Fruit fly (Drosophila melanogaster) whole organism, embryonic: ENCODE measurements around the gene CG14971.
A peak's percentile ranks its signal among the peaks of the same experiment; 100 is the strongest.

Experiments used
- Atf6 ChIP-seq: fragments of 200-800 bp; sonication (Bioruptor generic); IDR thresholded peaks from 2 replicates; pipeline ENCODE4 v1.3.6; 2022; ENCODE audit warnings: missing biosample characterization, missing genetic modification characterization
- Awh ChIP-seq: fragments of 200-800 bp; sonication (Bioruptor generic); IDR thresholded peaks from 2 replicates; pipeline ENCODE4, ENCODE4 v1.3.6; 2022; ENCODE audit warnings: missing biosample characterization, missing genetic modification characterization
- B-H2 ChIP-seq: fragments of 200-800 bp; sonication (Bioruptor generic); optimal IDR thresholded peaks from 2 replicates; lab custom pipeline; 2018; ENCODE audit warnings: missing biosample characterization, mild to moderate bottlenecking, missing genetic modification characterization
- CG10543 ChIP-seq: fragments of 200-800 bp; sonication (Bioruptor generic); optimal IDR thresholded peaks from 3 replicates; lab custom pipeline; 2017; ENCODE audit warnings: missing biosample characterization, mild to moderate bottlenecking, missing genetic modification characterization, moderate library complexity
- CG10979 ChIP-seq: fragments of 200-800 bp; sonication (Bioruptor generic); optimal IDR thresholded peaks from 2 replicates; lab custom pipeline; 2018; ENCODE audit warnings: missing biosample characterization, mild to moderate bottlenecking, missing genetic modification characterization, moderate library complexity
- CG11456 ChIP-seq: fragments of 200-800 bp; sonication (Bioruptor generic); IDR thresholded peaks from 3 replicates; pipeline ENCODE4 v1.3.6; 2022; ENCODE audit warnings: missing biosample characterization, missing genetic modification characterization
- CG11560 ChIP-seq: fragments of 200-800 bp; sonication (Bioruptor generic); IDR thresholded peaks from 3 replicates; pipeline ENCODE4 v1.3.6; 2022; ENCODE audit warnings: missing biosample characterization, missing genetic modification characterization
- CG12071 ChIP-seq: fragments of 200-800 bp; sonication (Bioruptor generic); optimal IDR thresholded peaks from 3 replicates; lab custom pipeline; 2018; ENCODE audit warnings: missing biosample characterization, mild to moderate bottlenecking, missing genetic modification characterization
- CG12391 ChIP-seq: fragments of 200-800 bp; sonication (Bioruptor generic); optimal IDR thresholded peaks from 3 replicates; lab custom pipeline; 2018; ENCODE audit warnings: missing biosample characterization, mild to moderate bottlenecking, missing genetic modification characterization, moderate library complexity
- CG12769 ChIP-seq: fragments of 200-800 bp; sonication (Bioruptor generic); optimal IDR thresholded peaks from 2 replicates; lab custom pipeline; 2019; ENCODE audit warnings: missing biosample characterization, mild to moderate bottlenecking, missing genetic modification characterization, moderate library complexity
- CG16813 ChIP-seq: fragments of 200-800 bp; sonication (Bioruptor generic); IDR thresholded peaks from 3 replicates; pipeline ENCODE4 v1.3.6; 2022; ENCODE audit warnings: missing biosample characterization, missing genetic modification characterization; ENCODE audit not compliant: partially characterized antibody
- CG17912 ChIP-seq: fragments of 200-800 bp; sonication (Bioruptor generic); optimal IDR thresholded peaks from 2 replicates; lab custom pipeline; 2018; ENCODE audit warnings: missing biosample characterization, mild to moderate bottlenecking, missing genetic modification characterization
- CG18262 ChIP-seq: fragments of 200-800 bp; optimal IDR thresholded peaks from 3 replicates; lab custom pipeline; 2019; ENCODE audit warnings: missing biosample characterization, mild to moderate bottlenecking, missing genetic modification characterization, moderate library complexity
- CG2202 ChIP-seq: fragments of 200-800 bp; sonication (Bioruptor generic); optimal IDR thresholded peaks from 2 replicates; lab custom pipeline; 2018; ENCODE audit warnings: missing biosample characterization, mild to moderate bottlenecking, missing genetic modification characterization
- CG2875 ChIP-seq: fragments of 200-800 bp; sonication (Bioruptor generic); optimal IDR thresholded peaks from 2 replicates; lab custom pipeline; 2017; ENCODE audit warnings: missing biosample characterization, mild to moderate bottlenecking, missing genetic modification characterization, missing genetic modification reagents
- CG3163 ChIP-seq: fragments of 200-800 bp; sonication (Bioruptor generic); optimal IDR thresholded peaks from 3 replicates; lab custom pipeline; 2016; ENCODE audit warnings: missing biosample characterization, missing genetic modification characterization
- CG32767 ChIP-seq: fragments of 200-800 bp; sonication (Bioruptor generic); IDR thresholded peaks from 2 replicates; pipeline ENCODE4 v1.3.6; 2022; ENCODE audit warnings: missing biosample characterization, missing genetic modification characterization
- CG3281 ChIP-seq: fragments of 200-800 bp; sonication (Bioruptor generic); optimal IDR thresholded peaks from 3 replicates; lab custom pipeline; 2017; ENCODE audit warnings: missing biosample characterization, mild to moderate bottlenecking, missing genetic modification characterization
- CG4424 ChIP-seq: fragments of 200-800 bp; sonication (Bioruptor generic); optimal IDR thresholded peaks from 3 replicates; lab custom pipeline; 2016; ENCODE audit warnings: missing biosample characterization, missing genetic modification characterization
- Chrac-16 ChIP-seq: fragments of 200-800 bp; sonication (Bioruptor generic); optimal IDR thresholded peaks from 3 replicates; lab custom pipeline; 2016; ENCODE audit warnings: missing biosample characterization, missing genetic modification characterization
- D19B ChIP-seq: fragments of 200-800 bp; sonication (Bioruptor generic); optimal IDR thresholded peaks from 2 replicates; lab custom pipeline; 2017; ENCODE audit warnings: missing biosample characterization, mild to moderate bottlenecking, missing genetic modification characterization
- Dref ChIP-seq: fragments of 200-800 bp; sonication (Bioruptor generic); IDR thresholded peaks from 2 replicates; pipeline ENCODE4 v1.3.6; 2022; ENCODE audit warnings: missing biosample characterization, missing genetic modification characterization
- HLH4C ChIP-seq: fragments of 200-800 bp; sonication (Bioruptor generic); IDR thresholded peaks from 3 replicates; pipeline ENCODE4 v1.3.6; 2022; ENCODE audit warnings: missing biosample characterization, missing genetic modification characterization; ENCODE audit not compliant: partially characterized antibody
- HLH54F ChIP-seq: fragments of 200-800 bp; sonication (Bioruptor generic); optimal IDR thresholded peaks from 3 replicates; lab custom pipeline; 2016; ENCODE audit warnings: missing biosample characterization, missing genetic modification characterization
- HLHmδ ChIP-seq: fragments of 200-800 bp; sonication (Bioruptor generic); optimal IDR thresholded peaks from 2 replicates; lab custom pipeline; 2018; ENCODE audit warnings: missing biosample characterization, mild to moderate bottlenecking, missing genetic modification characterization, moderate library complexity
- HmgZ ChIP-seq: fragments of 200-800 bp; sonication (Bioruptor generic); optimal IDR thresholded peaks from 2 replicates; lab custom pipeline; 2018; ENCODE audit warnings: missing biosample characterization, mild to moderate bottlenecking, missing genetic modification characterization
- Max ChIP-seq: fragments of 200-800 bp; sonication (Bioruptor generic); optimal IDR thresholded peaks from 2 replicates; lab custom pipeline; 2016; ENCODE audit warnings: missing biosample characterization, mild to moderate bottlenecking, missing genetic modification characterization
- NC2α ChIP-seq: fragments of 200-800 bp; sonication (Bioruptor generic); optimal IDR thresholded peaks from 2 replicates; lab custom pipeline; 2016; ENCODE audit warnings: missing biosample characterization, missing genetic modification characterization
- Ssrp ChIP-seq: fragments of 200-800 bp; sonication (Bioruptor generic); optimal IDR thresholded peaks from 2 replicates; lab custom pipeline; 2018; ENCODE audit warnings: missing biosample characterization, mild to moderate bottlenecking, missing genetic modification characterization, moderate library complexity
- ab ChIP-seq: fragments of 200-800 bp; sonication (Bioruptor generic); optimal IDR thresholded peaks from 2 replicates; lab custom pipeline; 2016; ENCODE audit warnings: missing biosample characterization, missing genetic modification characterization
- ara ChIP-seq: fragments of 200-800 bp; sonication (Bioruptor generic); IDR thresholded peaks from 2 replicates; pipeline ENCODE4 v1.3.6; 2022; ENCODE audit warnings: missing biosample characterization, missing genetic modification characterization
- az2 ChIP-seq: fragments of 200-800 bp; sonication (Bioruptor generic); optimal IDR thresholded peaks from 3 replicates; lab custom pipeline; 2016; ENCODE audit warnings: missing biosample characterization, missing genetic modification characterization
- br ChIP-seq: fragments of >200 bp; optimal IDR thresholded peaks from 2 replicates; lab custom pipeline; 2017
- ci ChIP-seq: fragments of 200-800 bp; sonication (Bioruptor generic); IDR thresholded peaks from 3 replicates; pipeline ENCODE4 v1.3.6; 2022; ENCODE audit warnings: missing biosample characterization, missing genetic modification characterization
- danr ChIP-seq: fragments of 200-800 bp; sonication (Bioruptor generic); IDR thresholded peaks from 2 replicates; pipeline ENCODE4 v1.3.6; 2022; ENCODE audit warnings: missing biosample characterization, missing genetic modification characterization
- fd102C ChIP-seq: fragments of 200-800 bp; sonication (Bioruptor generic); optimal IDR thresholded peaks from 2 replicates; lab custom pipeline; 2018; ENCODE audit warnings: missing biosample characterization, mild to moderate bottlenecking, missing genetic modification characterization, moderate library complexity
- fd96Cb ChIP-seq: fragments of 200-800 bp; sonication (Bioruptor generic); optimal IDR thresholded peaks from 2 replicates; lab custom pipeline; 2018; ENCODE audit warnings: missing biosample characterization, mild to moderate bottlenecking, missing genetic modification characterization, moderate library complexity
- fu2 ChIP-seq: fragments of 200-800 bp; sonication (Bioruptor generic); optimal IDR thresholded peaks from 2 replicates; lab custom pipeline; 2016; ENCODE audit warnings: missing biosample characterization, missing genetic modification characterization
- gcm ChIP-seq: fragments of 200-800 bp; sonication (Bioruptor generic); optimal IDR thresholded peaks from 2 replicates; lab custom pipeline; 2019; ENCODE audit warnings: missing biosample characterization, mild to moderate bottlenecking, missing genetic modification characterization, moderate library complexity
- kah ChIP-seq: fragments of 200-800 bp; sonication (Bioruptor generic); optimal IDR thresholded peaks from 2 replicates; lab custom pipeline; 2018; ENCODE audit warnings: missing biosample characterization, mild to moderate bottlenecking, missing genetic modification characterization
- maf-S ChIP-seq: fragments of 200-800 bp; sonication (Bioruptor generic); optimal IDR thresholded peaks from 2 replicates; lab custom pipeline; 2016; ENCODE audit warnings: missing biosample characterization, missing genetic modification characterization
- nerfin-2 ChIP-seq: fragments of 200-800 bp; sonication (Bioruptor generic); IDR thresholded peaks from 2 replicates; pipeline ENCODE4 v1.3.6; 2022; ENCODE audit warnings: missing biosample characterization, missing genetic modification characterization; ENCODE audit not compliant: partially characterized antibody
- odd ChIP-seq: fragments of 200-800 bp; sonication (Bioruptor generic); optimal IDR thresholded peaks from 2 replicates; lab custom pipeline; 2017; ENCODE audit warnings: missing biosample characterization, mild to moderate bottlenecking, missing genetic modification characterization
- run ChIP-seq: fragments of 200-800 bp; sonication (Bioruptor generic); optimal IDR thresholded peaks from 3 replicates; lab custom pipeline; 2018; ENCODE audit warnings: missing biosample characterization, mild to moderate bottlenecking, missing genetic modification characterization
- sisA ChIP-seq: fragments of 200-800 bp; sonication (Bioruptor generic); IDR thresholded peaks from 2 replicates; pipeline ENCODE4 v1.3.6; 2022; ENCODE audit warnings: missing biosample characterization, missing genetic modification characterization
- sr ChIP-seq: fragments of 200-800 bp; sonication (Bioruptor generic); IDR thresholded peaks from 3 replicates; pipeline ENCODE4 v1.3.6; 2022; ENCODE audit warnings: missing biosample characterization, missing genetic modification characterization
- twi ChIP-seq: fragments of 200-800 bp; optimal IDR thresholded peaks from 2 replicates; lab custom pipeline; 2019; ENCODE audit warnings: missing biosample characterization, mild to moderate bottlenecking, missing genetic modification characterization, moderate library complexity
- tx ChIP-seq: fragments of 200-800 bp; sonication (Bioruptor generic); optimal IDR thresholded peaks from 2 replicates; lab custom pipeline; 2016; ENCODE audit warnings: missing biosample characterization, missing genetic modification characterization
- vvl ChIP-seq: fragments of 200-800 bp; sonication (Bioruptor generic); IDR thresholded peaks from 2 replicates; pipeline ENCODE4 v1.3.6; 2022; ENCODE audit warnings: missing biosample characterization, missing genetic modification characterization
- zfh1 ChIP-seq: fragments of 200-800 bp; sonication (Bioruptor generic); IDR thresholded peaks from 3 replicates; pipeline ENCODE4 v1.3.6; 2022; ENCODE audit warnings: missing biosample characterization, missing genetic modification characterization
- zfh2 ChIP-seq: fragments of 200-800 bp; sonication (Bioruptor generic); optimal IDR thresholded peaks from 2 replicates; lab custom pipeline; 2016; ENCODE audit warnings: missing biosample characterization, missing genetic modification characterization

CG14971 gene

DNA sequence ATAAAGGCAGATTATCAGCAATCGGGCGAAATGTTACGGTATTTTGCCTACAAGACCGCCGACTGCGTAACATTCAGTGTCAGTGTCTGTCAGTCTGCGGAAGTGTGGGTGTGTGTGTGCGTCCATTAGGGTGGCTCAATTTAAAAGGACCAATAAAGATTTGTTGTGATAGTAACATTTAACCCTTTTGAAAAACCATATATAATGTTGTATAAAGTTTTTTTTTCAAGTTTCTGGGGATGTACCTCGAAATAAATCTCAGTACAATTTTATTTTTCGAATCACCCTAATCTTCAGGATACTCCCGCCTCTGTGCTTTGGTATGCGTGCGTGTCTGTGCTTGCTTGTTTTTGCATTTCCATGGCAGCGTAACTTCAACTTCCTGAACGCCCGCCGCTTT, 1.7 kb upstream of the CG14971 start (continued):
- TF ChIP-seq HLH54F (GFP tag; lab: Kevin White, UChicago): peak; percentile 43
- TF ChIP-seq tx (GFP tag; lab: Kevin White, UChicago): peak; percentile 3
- TF ChIP-seq CG11456: peak; percentile 78
- TF ChIP-seq CG11560 (tag; lab: Robert Waterston, UW): no peak; the same call in 2 of the 3 replicates
- TF ChIP-seq az2: peak; percentile 38
- TF ChIP-seq odd (GFP tag; lab: Kevin White, UChicago): peak; percentile 61
- TF ChIP-seq CG3163 (GFP tag; lab: Kevin White, UChicago): no peak
- 0 out of 2 replicates have a peak, but pooled peaks have one; percentile 57 for TF ChIP-seq CG32767
- no peak for TF ChIP-seq fd102C (GFP tag; lab: Kevin White, UChicago)
- peak; percentile 9 for TF ChIP-seq Ssrp (tag; lab: Kevin White, UChicago)
- peak; percentile 76 for TF ChIP-seq CG12391 (tag; lab: Kevin White, UChicago)
- TF ChIP-seq zfh2 (GFP tag; lab: Kevin White, UChicago): peak; percentile 53
- TF ChIP-seq CG12071 (GFP tag; lab: Kevin White, UChicago): peak; percentile 76
- peak; percentile 56 for TF ChIP-seq CG4424 (GFP tag; lab: Kevin White, UChicago)
- TF ChIP-seq run (tag; lab: Kevin White, UChicago): peak; percentile 20
- peak; percentile 88 for TF ChIP-seq CG3281 (GFP tag; lab: Kevin White, UChicago)
- TF ChIP-seq CG10979 (tag; lab: Kevin White, UChicago): peak; percentile 48
- peak; percentile 81 for TF ChIP-seq CG12769
- TF ChIP-seq ara: peak; percentile 27; the same call in 1 of the 2 replicates
- no peak for TF ChIP-seq sr (GFP tag; lab: Robert Waterston, UW)
- peak; percentile 89 for TF ChIP-seq ci (GFP tag; lab: Robert Waterston, UW)
- TF ChIP-seq CG17912 (GFP tag; lab: Kevin White, UChicago): no peak
- TF ChIP-seq NC2α (GFP tag; lab: Kevin White, UChicago): peak; percentile 47
- TF ChIP-seq twi (tag; lab: Kevin White, UChicago): no peak
- TF ChIP-seq Dref (GFP tag; lab: Robert Waterston, UW): no peak
- TF ChIP-seq Chrac-16: peak; percentile 47
- peak; percentile 36; the same call in 1 of the 3 replicates for TF ChIP-seq zfh1 (GFP tag; lab: Robert Waterston, UW)
- TF ChIP-seq HmgZ (tag; lab: Kevin White, UChicago): peak; percentile 90
- TF ChIP-seq Awh: 0 out of 2 replicates have a peak, but pooled peaks have one; percentile 47
- peak; percentile 71 for TF ChIP-seq Atf6 (GFP tag; lab: Robert Waterston, UW)
- TF ChIP-seq sisA (GFP tag; lab: Robert Waterston, UW): peak; percentile 39; the same call in 1 of the 2 replicates
- no peak for TF ChIP-seq CG2202
- no peak for TF ChIP-seq Max (GFP tag; lab: Kevin White, UChicago)
- peak; percentile 42 for TF ChIP-seq D19B
- TF ChIP-seq danr (GFP tag; lab: Robert Waterston, UW): 0 out of 2 replicates have a peak, but pooled peaks have one; percentile 25
- TF ChIP-seq CG16813 (GFP tag; lab: Robert Waterston, UW): no peak
- TF ChIP-seq B-H2 (GFP tag; lab: Kevin White, UChicago): peak; percentile 89
- TF ChIP-seq maf-S (GFP tag; lab: Kevin White, UChicago): peak; percentile 34
- TF ChIP-seq fu2: peak; percentile 63
- peak; percentile 10 for TF ChIP-seq CG2875 (GFP tag; lab: Kevin White, UChicago)
- TF ChIP-seq kah (GFP tag; lab: Kevin White, UChicago): peak; percentile 7
- peak; percentile 82 for TF ChIP-seq vvl (GFP tag; lab: Robert Waterston, UW)
- no peak for TF ChIP-seq HLHmδ (GFP tag; lab: Kevin White, UChicago)
- peak; percentile 52 for TF ChIP-seq CG18262 (tag; lab: Kevin White, UChicago)
- no peak for TF ChIP-seq ab (GFP tag; lab: Kevin White, UChicago)
- no peak for TF ChIP-seq HLH4C
- peak; percentile 67 for TF ChIP-seq CG10543
- peak; percentile 54 for TF ChIP-seq fd96Cb (tag; lab: Kevin White, UChicago)
- no peak for TF ChIP-seq nerfin-2
- no peak for TF ChIP-seq br (lab: Kevin White, UChicago)
- peak; percentile 56 for TF ChIP-seq gcm (GFP tag; lab: Kevin White, UChicago)
